Fruit fly (Drosophila melanogaster) whole organism, pupa: ENCODE measurements around the gene CG18178.

Experiments used
- CG13204 ChIP-seq: fragments of 200-800 bp; sonication (Bioruptor generic); optimal IDR thresholded peaks from 2 replicates; lab custom pipeline; 2018; ENCODE audit warnings: missing biosample characterization, mild to moderate bottlenecking, missing genetic modification characterization, moderate library complexity
- CG15710 ChIP-seq: fragments of 200-800 bp; sonication (Bioruptor generic); optimal IDR thresholded peaks from 2 replicates; lab custom pipeline; 2018; ENCODE audit warnings: missing biosample characterization, mild to moderate bottlenecking, missing genetic modification characterization, moderate library complexity
- CG4496 ChIP-seq: fragments of 200-800 bp; sonication (Bioruptor generic); IDR thresholded peaks from 3 replicates; pipeline ENCODE4 v1.3.6; 2022; ENCODE audit warnings: missing biosample characterization, missing genetic modification characterization
- CG8159 ChIP-seq: fragments of 200-800 bp; sonication (Bioruptor generic); optimal IDR thresholded peaks from 3 replicates; lab custom pipeline; 2018; ENCODE audit warnings: missing biosample characterization, mild to moderate bottlenecking, missing genetic modification characterization, moderate library complexity
- CG8301 ChIP-seq: fragments of 200-800 bp; sonication (Bioruptor generic); optimal IDR thresholded peaks from 2 replicates; lab custom pipeline; 2018; ENCODE audit warnings: missing biosample characterization, mild to moderate bottlenecking, missing genetic modification characterization
- CG9948 ChIP-seq: fragments of 200-800 bp; sonication (Bioruptor generic); optimal IDR thresholded peaks from 2 replicates; lab custom pipeline; 2018; ENCODE audit warnings: missing biosample characterization, mild to moderate bottlenecking, missing genetic modification characterization, moderate library complexity
- D1 ChIP-seq: fragments of 200-800 bp; sonication (Bioruptor generic); optimal IDR thresholded peaks from 2 replicates; lab custom pipeline; 2018; ENCODE audit warnings: missing biosample characterization, mild to moderate bottlenecking, missing genetic modification characterization, moderate library complexity
- Ets98B ChIP-seq: fragments of 200-800 bp; sonication (Bioruptor generic); IDR thresholded peaks from 2 replicates; pipeline ENCODE4 v1.3.6; 2022; ENCODE audit warnings: missing biosample characterization, missing genetic modification characterization
- Pif1B ChIP-seq: fragments of 200-800 bp; sonication (Bioruptor generic); optimal IDR thresholded peaks from 3 replicates; lab custom pipeline; 2016; ENCODE audit warnings: missing biosample characterization, missing genetic modification characterization
- gl ChIP-seq: fragments of 200-800 bp; sonication (Bioruptor generic); optimal IDR thresholded peaks from 2 replicates; lab custom pipeline; 2018; ENCODE audit warnings: missing biosample characterization, mild to moderate bottlenecking, missing genetic modification characterization
- rn ChIP-seq: fragments of 200-800 bp; sonication (Bioruptor generic); IDR thresholded peaks from 2 replicates; pipeline ENCODE4 v1.3.6; 2022; ENCODE audit warnings: missing biosample characterization, missing genetic modification characterization

- TF ChIP-seq Pif1B (GFP tag; lab: Kevin White, UChicago) (no peak), Ets98B (GFP tag; lab: Robert Waterston, UW) (0 out of 2 replicates have a peak, but pooled peaks have one; percentile 34), rn (GFP tag; lab: Robert Waterston, UW) (no peak), gl (tag; lab: Kevin White, UChicago) (no peak), CG15710 (tag; lab: Kevin White, UChicago) (peak; percentile 36), CG8301 (tag; lab: Kevin White, UChicago) (peak; percentile 37), CG4496 (0 out of 3 replicates have a peak, but pooled peaks have one; percentile 30), CG8159 (tag; lab: Kevin White, UChicago) (peak; percentile 0), CG13204 (GFP tag; lab: Kevin White, UChicago) (no peak), D1 (tag; lab: Kevin White, UChicago) (peak; percentile 19), CG9948 (tag; lab: Kevin White, UChicago) (peak; percentile 21)
Measured at dm6 chr3L:9695647-9696046, 23.3 kb downstream of the CG18178 start.
